Worm (Caenorhabditis elegans) whole organism, L4 larva: ENCODE data around the gene tag-151.

Experiments used
- F10B5.3 ChIP-seq: sonication (generic microtip); optimal IDR thresholded peaks from 2 replicates; lab custom pipeline; 2016; ENCODE audit warnings: mild to moderate bottlenecking, missing genetic modification characterization, missing compliant biosample characterization
- F26F4.8 ChIP-seq: fragments of 200-800 bp; sonication (Bioruptor generic); conservative IDR thresholded peaks from 2 replicates; pipeline ENCODE4 v1.3.6; 2022; ENCODE audit warnings: missing genetic modification characterization, missing compliant biosample characterization
- aha-1 ChIP-seq: fragments of 150-350 bp; peaks from one replicate; lab custom pipeline; 2014; ENCODE audit warnings: missing biosample characterization, missing genetic modification characterization
- ceh-20 ChIP-seq: fragments of 200-800 bp; sonication (Bioruptor generic); IDR thresholded peaks from 2 replicates; pipeline ENCODE4 v1.3.6; 2022; ENCODE audit warnings: missing genetic modification reagents, missing genetic modification characterization, missing compliant biosample characterization
- ceh-44 ChIP-seq: fragments of 200-800 bp; sonication (Bioruptor generic); IDR thresholded peaks from 2 replicates; pipeline ENCODE4 v1.3.6; 2022; ENCODE audit warnings: missing genetic modification reagents, missing genetic modification characterization, missing compliant biosample characterization
- ceh-62 ChIP-seq: sonication (generic microtip); optimal IDR thresholded peaks from 2 replicates; lab custom pipeline; 2017; ENCODE audit warnings: missing biosample characterization, missing genetic modification characterization
- cey-2 ChIP-seq: sonication (generic microtip); optimal IDR thresholded peaks from 3 replicates; lab custom pipeline; 2017; ENCODE audit warnings: missing genetic modification characterization, mild to moderate bottlenecking, missing compliant biosample characterization, antibody characterized with exemption, borderline replicate concordance; ENCODE audit not compliant: insufficient read depth
- daf-16 ChIP-seq, 3 experiments: sonication (generic microtip); optimal IDR thresholded peaks; 2 replicates each; lab custom pipeline; 2016 to 2017; ENCODE audit warnings: missing genetic modification characterization in 3 of 3, missing genetic modification reagents in 3 of 3, mild to moderate bottlenecking in 2 of 3, missing compliant biosample characterization in 2 of 3, missing biosample characterization in 1 of 3, moderate library complexity in 1 of 3
- dmd-6 ChIP-seq: fragments of 200-800 bp; sonication (Bioruptor generic); IDR thresholded peaks from 2 replicates; pipeline ENCODE4 v1.3.6; 2022; ENCODE audit warnings: missing genetic modification reagents, missing genetic modification characterization, missing compliant biosample characterization
- egl-43 ChIP-seq: fragments of 200-800 bp; sonication (Bioruptor generic); IDR thresholded peaks from 2 replicates; pipeline ENCODE4 v1.3.6; 2022; ENCODE audit warnings: missing genetic modification reagents, missing genetic modification characterization, missing compliant biosample characterization
- gei-8 ChIP-seq: fragments of 200-800 bp; sonication (Bioruptor generic); optimal IDR thresholded peaks from 2 replicates; lab custom pipeline; 2018; ENCODE audit warnings: mild to moderate bottlenecking, missing genetic modification characterization, missing compliant biosample characterization
- hif-1 ChIP-seq, 2 experiments: sonication (generic microtip); optimal IDR thresholded peaks; 2 replicates each; lab custom pipeline; 2016 to 2017; ENCODE audit warnings: missing compliant biosample characterization in 2 of 2, missing genetic modification characterization in 2 of 2, missing genetic modification reagents in 2 of 2, missing genotype in 2 of 2, mild to moderate bottlenecking in 1 of 2
- hlh-11 ChIP-seq: fragments of 200-800 bp; sonication (Bioruptor generic); optimal IDR thresholded peaks from 2 replicates; lab custom pipeline; 2018; ENCODE audit warnings: mild to moderate bottlenecking, missing genetic modification characterization, missing compliant biosample characterization
- hlh-30 ChIP-seq: sonication (generic microtip); optimal IDR thresholded peaks from 2 replicates; lab custom pipeline; 2017; ENCODE audit warnings: antibody characterized with exemption, mild to moderate bottlenecking, missing genetic modification characterization, missing compliant biosample characterization; ENCODE audit not compliant: insufficient read depth
- lim-7 ChIP-seq: fragments of 200-800 bp; sonication (Bioruptor generic); IDR thresholded peaks from 2 replicates; pipeline ENCODE4 v1.3.6; 2022; ENCODE audit warnings: missing genetic modification characterization, missing compliant biosample characterization
- lin-38 ChIP-seq: fragments of 200-800 bp; sonication (Bioruptor generic); IDR thresholded peaks from 2 replicates; pipeline ENCODE4 v1.3.6; 2022; ENCODE audit warnings: missing genetic modification reagents, missing genetic modification characterization, missing compliant biosample characterization
- lin-39 ChIP-seq: fragments of 150-350 bp; optimal IDR thresholded peaks from 2 replicates; lab custom pipeline; 2014; ENCODE audit warnings: missing biosample characterization, missing genetic modification reagents, missing genetic modification characterization
- madf-9 ChIP-seq: fragments of 200-800 bp; sonication (Bioruptor generic); conservative IDR thresholded peaks from 2 replicates; pipeline ENCODE4 v1.3.6; 2022; ENCODE audit warnings: missing genetic modification reagents, missing genetic modification characterization, missing compliant biosample characterization
- mxl-2 ChIP-seq: fragments of 200-800 bp; sonication (Bioruptor generic); conservative IDR thresholded peaks from 2 replicates; pipeline ENCODE4 v1.3.6; 2022; ENCODE audit warnings: missing genetic modification reagents, missing genetic modification characterization, missing compliant biosample characterization
- nhr-11 ChIP-seq: fragments of 150-350 bp; optimal IDR thresholded peaks from 2 replicates; lab custom pipeline; 2014; ENCODE audit warnings: missing biosample characterization, missing genetic modification characterization
- nhr-237 ChIP-seq: sonication (generic microtip); optimal IDR thresholded peaks from 2 replicates; lab custom pipeline; 2017; ENCODE audit warnings: missing biosample characterization, missing genetic modification characterization
- nhr-25 ChIP-seq: sonication (generic microtip); optimal IDR thresholded peaks from 2 replicates; lab custom pipeline; 2017; ENCODE audit warnings: missing genetic modification characterization, mild to moderate bottlenecking, missing compliant biosample characterization, antibody characterized with exemption, moderate library complexity, borderline replicate concordance; ENCODE audit not compliant: insufficient read depth
- nhr-28 ChIP-seq: fragments of 150-350 bp; optimal IDR thresholded peaks from 2 replicates; lab custom pipeline; 2014; ENCODE audit warnings: missing biosample characterization, missing genetic modification characterization
- nhr-41 ChIP-seq: fragments of 200-800 bp; sonication (Bioruptor generic); IDR thresholded peaks from 2 replicates; pipeline ENCODE4 v1.3.6; 2022; ENCODE audit warnings: missing genetic modification reagents, missing genetic modification characterization, missing compliant biosample characterization
- nhr-48 ChIP-seq: sonication (generic microtip); optimal IDR thresholded peaks from 2 replicates; lab custom pipeline; 2016; ENCODE audit warnings: mild to moderate bottlenecking, missing genetic modification characterization, missing compliant biosample characterization
- nhr-6 ChIP-seq: fragments of 150-350 bp; optimal IDR thresholded peaks from 2 replicates; lab custom pipeline; 2014; ENCODE audit warnings: missing biosample characterization, missing genetic modification characterization
- nhr-76 ChIP-seq: fragments of 150-350 bp; optimal IDR thresholded peaks from 2 replicates; lab custom pipeline; 2014; ENCODE audit warnings: missing biosample characterization, missing genetic modification characterization
- nhr-77 ChIP-seq: fragments of 150-350 bp; optimal IDR thresholded peaks from 2 replicates; lab custom pipeline; 2014; ENCODE audit warnings: missing biosample characterization, missing genetic modification characterization
- pha-4 ChIP-seq, 2 experiments: fragments of 150-350 bp in 1 of 2; fragments of 200-800 bp in 1 of 2; sonication (Bioruptor generic) in 1 of 2; IDR thresholded peaks in 1 of 2; optimal IDR thresholded peaks in 1 of 2; 2 replicates each; pipeline versions ENCODE4 v1.3.6 to Lab custom; 2014 to 2022; ENCODE audit warnings: missing genetic modification characterization in 2 of 2, missing genetic modification reagents in 2 of 2, missing biosample characterization in 1 of 2, missing compliant biosample characterization in 1 of 2
- rbr-2 ChIP-seq: sonication (generic microtip); optimal IDR thresholded peaks from 2 replicates; lab custom pipeline; 2016; ENCODE audit warnings: missing genotype, missing genetic modification characterization, missing compliant biosample characterization
- saeg-2 ChIP-seq: fragments of 200-800 bp; sonication (Bioruptor generic); IDR thresholded peaks from 2 replicates; pipeline ENCODE4 v1.3.6; 2022; ENCODE audit warnings: missing genetic modification reagents, missing genetic modification characterization, missing compliant biosample characterization
- tag-97 ChIP-seq: fragments of 200-800 bp; sonication (Bioruptor generic); IDR thresholded peaks from 2 replicates; pipeline ENCODE4 v1.3.6; 2022; ENCODE audit warnings: missing genetic modification characterization, missing compliant biosample characterization
- unc-130 ChIP-seq: sonication (generic microtip); optimal IDR thresholded peaks from 2 replicates; lab custom pipeline; 2016; ENCODE audit warnings: missing genetic modification reagents, missing genetic modification characterization, missing compliant biosample characterization
- unc-62 ChIP-seq, 3 experiments: fragments of 150-350 bp in 1 of 3; sonication (generic microtip); optimal IDR thresholded peaks in 2 of 3; peaks in 1 of 3; 1 replicate in 1 of 3; 2 replicates in 2 of 3; lab custom pipeline; 2014 to 2017; ENCODE audit warnings: missing biosample characterization in 3 of 3, missing genetic modification characterization in 3 of 3, missing genetic modification reagents in 3 of 3, missing genotype in 1 of 3
- zfp-2 ChIP-seq: sonication (generic microtip); optimal IDR thresholded peaks from 2 replicates; lab custom pipeline; 2016; ENCODE audit warnings: mild to moderate bottlenecking, missing genetic modification characterization, missing compliant biosample characterization
- ztf-7 ChIP-seq: fragments of 150-350 bp; optimal IDR thresholded peaks from 2 replicates; lab custom pipeline; 2014; ENCODE audit warnings: missing biosample characterization, missing genetic modification characterization

tag-151 gene

DNA sequence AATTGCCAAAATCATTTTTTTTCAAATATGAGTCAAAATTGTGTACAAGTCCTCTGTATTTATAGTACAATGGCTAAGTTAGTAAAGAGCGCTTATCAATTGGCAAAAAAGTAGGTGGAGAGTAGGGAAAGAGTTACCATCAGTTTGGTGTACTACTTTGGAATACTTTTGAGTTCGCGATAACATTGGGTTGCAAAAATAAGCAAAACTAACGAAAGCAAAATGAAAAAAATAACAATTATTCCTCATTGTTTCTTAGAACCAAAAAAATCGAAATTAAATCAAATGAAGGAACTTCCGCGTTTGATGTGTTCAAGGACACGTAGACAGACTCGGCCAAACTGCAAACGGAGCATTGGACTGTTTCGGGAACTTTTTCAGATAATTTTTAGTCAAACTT, 46.7 kb downstream of the tag-151 start, which contains the start of gene C27D9.2:
Gene C27D9.2, minus strand, starts transcription at position 101 of the 400 bp plus-strand sequence.
- TF ChIP-seq madf-9 (GFP tag; lab: Robert Waterston, UW) (no peak), ceh-44 (GFP tag; lab: Robert Waterston, UW) (no peak), nhr-11 (tag; lab: Kevin White, UChicago) (no peak), nhr-76 (tag; lab: Kevin White, UChicago) (no peak), saeg-2 (GFP tag; lab: Robert Waterston, UW) (no peak), ceh-62 (tag; lab: Kevin White, UChicago) (no peak), daf-16 (GFP tag; optimal IDR thresholded peaks at IDR 0.05; lab: Kevin White, UChicago) (no peak), daf-16 (tag; optimal IDR thresholded peaks at IDR 0.05; lab: Kevin White, UChicago) (no peak), mxl-2 (GFP tag; lab: Robert Waterston, UW) (no peak), F10B5.3 (no peak), unc-130 (GFP tag; lab: Kevin White, UChicago) (no peak), hlh-11 (tag; lab: Kevin White, UChicago) (no peak), pha-4 (GFP tag; IDR thresholded peaks at IDR 0.05; lab: Robert Waterston, UW) (no peak), pha-4 (tag; optimal IDR thresholded peaks at IDR 0.05; lab: Kevin White, UChicago) (no peak), lin-38 (GFP tag; lab: Robert Waterston, UW) (no peak), egl-43 (GFP tag; lab: Robert Waterston, UW) (no peak), hif-1 (tag; optimal IDR thresholded peaks at IDR 0.05; lab: Kevin White, UChicago) (no peak), ceh-20 (no peak), cey-2 (tag; lab: Kevin White, UChicago) (no peak), gei-8 (GFP tag; lab: Kevin White, UChicago) (no peak)

DNA sequence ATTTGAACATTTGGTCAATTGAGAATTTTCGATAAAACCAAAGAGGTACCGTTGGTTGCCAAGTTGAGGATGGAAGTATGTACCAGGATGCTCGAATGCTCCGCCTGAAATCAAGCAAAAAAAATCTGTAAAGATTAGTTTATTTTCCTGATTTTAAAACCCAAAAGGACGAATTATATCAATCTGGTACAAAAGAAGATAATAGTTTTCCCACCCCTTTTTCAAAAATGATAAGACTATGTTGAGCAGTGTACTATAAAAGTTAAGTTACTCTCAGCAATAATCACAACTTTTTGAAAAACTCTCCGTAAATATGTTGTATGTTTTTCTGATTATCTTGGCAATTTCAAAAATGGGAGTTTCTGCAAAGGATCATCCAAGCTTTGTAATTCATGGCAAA, 48.4 kb downstream of the tag-151 start, which contains the start of gene F26G1.3:
Gene F26G1.3, plus strand, starts transcription at position 301 of the 400 bp plus-strand sequence.
- TF ChIP-seq F26F4.8 (GFP tag; lab: Robert Waterston, UW), result no peak
- no peak for TF ChIP-seq lim-7 (GFP tag; lab: Robert Waterston, UW)
- no peak for TF ChIP-seq egl-43 (GFP tag; lab: Robert Waterston, UW)
- TF ChIP-seq nhr-41, result no peak
- no peak for TF ChIP-seq lin-39 (tag; lab: Kevin White, UChicago)
- TF ChIP-seq nhr-48 (tag; lab: Kevin White, UChicago), result no peak
- TF ChIP-seq nhr-28 (tag; lab: Kevin White, UChicago), result no peak
- no peak for TF ChIP-seq nhr-25 (tag; lab: Kevin White, UChicago)
- no peak for TF ChIP-seq hlh-30
- no peak for TF ChIP-seq zfp-2 (tag; lab: Kevin White, UChicago)
- no peak for TF ChIP-seq ztf-7 (tag; lab: Kevin White, UChicago)
- TF ChIP-seq nhr-237 (tag; lab: Kevin White, UChicago), result no peak
- no peak for TF ChIP-seq nhr-6

DNA sequence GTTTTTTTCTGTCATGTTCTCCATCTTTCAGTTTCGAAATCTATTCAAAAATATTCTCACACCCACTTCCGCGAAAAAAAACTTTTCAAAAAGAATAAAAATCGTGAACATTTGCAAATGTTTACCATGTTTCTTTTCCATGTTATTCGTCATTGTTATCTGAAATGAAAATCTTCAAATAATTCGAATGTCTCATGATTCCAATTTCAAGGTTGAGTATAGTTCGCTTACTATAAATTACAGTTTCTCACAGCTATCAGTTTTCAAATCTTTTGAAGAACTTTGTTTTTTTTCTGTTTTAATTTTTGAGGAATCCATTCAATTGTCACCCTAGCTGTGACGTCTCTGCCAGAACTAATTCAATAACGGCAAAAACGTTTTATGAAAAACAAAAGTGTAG, 49.8 kb downstream of the tag-151 start:
- peak; percentile 86 for TF ChIP-seq aha-1 (tag; lab: Kevin White, UChicago)
- TF ChIP-seq nhr-77, result no peak
- TF ChIP-seq unc-62 (GFP tag; optimal IDR thresholded peaks at IDR 0.05 in 1 of 2; lab: Kevin White, UChicago), result peak in 1 of 2 experiments; percentile 32
- no peak for TF ChIP-seq unc-62 (tag; optimal IDR thresholded peaks at IDR 0.05; lab: Kevin White, UChicago)

DNA sequence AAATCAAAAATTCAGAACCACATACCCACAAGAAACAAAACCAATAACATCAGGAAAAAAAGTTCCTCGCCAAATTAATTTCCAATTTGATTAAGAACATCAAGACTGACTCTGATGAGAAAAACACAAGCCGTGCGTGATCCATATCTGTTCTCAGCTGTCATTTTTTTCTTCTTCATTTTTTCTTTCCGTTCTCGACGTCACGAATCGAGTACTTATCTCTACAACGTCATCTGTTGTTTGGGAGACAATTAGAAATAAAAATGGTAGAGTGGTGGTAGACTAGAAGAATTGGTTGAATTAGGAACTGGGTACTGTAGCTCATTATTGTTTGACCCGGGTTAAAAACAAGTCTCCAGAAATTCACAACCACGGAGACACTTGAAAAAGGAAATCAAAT, 50.9 kb downstream of the tag-151 start:
- TF ChIP-seq tag-97 (no peak), hlh-11 (tag; lab: Kevin White, UChicago) (peak; percentile 18), dmd-6 (GFP tag; lab: Robert Waterston, UW) (peak; percentile 16), rbr-2 (tag; lab: Kevin White, UChicago) (no peak)
